Worm (Caenorhabditis elegans): ENCODE measurements around the gene lin-7.

- TF ChIP-seq hmbx-1 (tag; optimal IDR thresholded peaks at IDR 0.05): no peak
- no peak for TF ChIP-seq ama-1 (optimal IDR thresholded peaks at IDR 0.05)
- TF ChIP-seq F13C5.2 (tag; optimal IDR thresholded peaks at IDR 0.05): no peak
- TF ChIP-seq flt-1 (GFP tag; IDR thresholded peaks at IDR 0.05): no peak
- TF ChIP-seq aly-1 (tag; optimal IDR thresholded peaks at IDR 0.05): no peak
- no peak for TF ChIP-seq sea-1 (GFP tag; conservative IDR thresholded peaks at IDR 0.05)
- no peak for TF ChIP-seq ceh-13 (GFP tag; optimal IDR thresholded peaks at IDR 0.05)
- no peak for TF ChIP-seq tbx-11 (GFP tag; IDR thresholded peaks at IDR 0.05)
- TF ChIP-seq hnd-1 (tag; optimal IDR thresholded peaks at IDR 0.05): no peak
- no peak for TF ChIP-seq ceh-36 (tag; optimal IDR thresholded peaks at IDR 0.05)
These were observed 37.7 kb downstream of the lin-7 start for ce11 chrII:14311537-14311936.

All from whole organism, early embryonic.